Worm (Caenorhabditis elegans): ENCODE results near the gene tbc-13.

DNA sequence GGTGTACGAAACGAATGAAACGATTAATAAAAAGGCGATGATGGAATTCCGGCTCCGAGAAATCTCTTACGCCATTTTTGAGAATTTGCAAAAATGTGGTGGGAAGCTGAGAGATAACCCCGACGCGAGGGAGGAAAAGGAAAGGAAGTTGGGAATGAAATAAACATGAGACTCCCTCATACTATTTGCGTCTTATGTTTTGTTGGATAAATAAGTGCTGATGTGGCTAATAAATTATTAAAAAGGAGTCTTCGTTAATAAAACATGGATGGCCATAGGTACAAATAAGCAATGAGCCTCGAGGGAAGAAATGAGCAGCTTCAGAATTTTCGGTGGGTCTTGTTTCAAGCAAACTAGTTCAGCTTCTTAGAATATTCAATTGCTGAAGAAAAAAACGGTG, 47.6 kb downstream of the tbc-13 start:
- TF ChIP-seq cnd-1 (tag; optimal IDR thresholded peaks at IDR 0.05) (no peak), elt-1 (tag; optimal IDR thresholded peaks at IDR 0.05; ENCODE audit: borderline replicate concordance, insufficient read depth) (no peak), nhr-12 (tag; optimal IDR thresholded peaks at IDR 0.05) (no peak), snpc-4 (tag; optimal IDR thresholded peaks at IDR 0.05) (no peak), unc-62 (GFP tag; optimal IDR thresholded peaks at IDR 0.05) (no peak), unc-39 (tag; optimal IDR thresholded peaks at IDR 0.05) (no peak), nhr-28 (tag; optimal IDR thresholded peaks at IDR 0.05) (no peak), pha-4 (tag; optimal IDR thresholded peaks at IDR 0.05) (no peak), lin-13 (tag; optimal IDR thresholded peaks at IDR 0.05) (no peak), elt-3 (tag; optimal IDR thresholded peaks at IDR 0.05) (no peak), nhr-237 (tag; optimal IDR thresholded peaks at IDR 0.05) (no peak)

Data from whole organism, mixed stage, embryonic.